Fruit fly (Drosophila melanogaster) whole organism, embryonic: ENCODE data around the gene CG12539.

Source experiments
- Abd-B ChIP-seq: fragments of 200-800 bp; sonication (Bioruptor generic); optimal IDR thresholded peaks from 2 replicates; lab custom pipeline; 2018; ENCODE audit warnings: missing biosample characterization, mild to moderate bottlenecking, missing genetic modification characterization, moderate library complexity
- CG10209 ChIP-seq: fragments of 200-800 bp; sonication (Bioruptor generic); optimal IDR thresholded peaks from 3 replicates; lab custom pipeline; 2017; ENCODE audit warnings: missing biosample characterization, mild to moderate bottlenecking, missing genetic modification characterization, missing genetic modification reagents
- CG10267 ChIP-seq: fragments of 200-800 bp; sonication (Bioruptor generic); optimal IDR thresholded peaks from 2 replicates; lab custom pipeline; 2018; ENCODE audit warnings: missing biosample characterization, mild to moderate bottlenecking, missing genetic modification characterization, moderate library complexity
- CG10462 ChIP-seq: fragments of 200-800 bp; sonication (Bioruptor generic); optimal IDR thresholded peaks from 2 replicates; lab custom pipeline; 2016; ENCODE audit warnings: missing biosample characterization, missing genetic modification characterization
- CG10543 ChIP-seq: fragments of 200-800 bp; sonication (Bioruptor generic); optimal IDR thresholded peaks from 3 replicates; lab custom pipeline; 2017; ENCODE audit warnings: missing biosample characterization, mild to moderate bottlenecking, missing genetic modification characterization, moderate library complexity
- CG11085 ChIP-seq: fragments of 200-800 bp; sonication (Bioruptor generic); IDR thresholded peaks from 2 replicates; pipeline ENCODE4 v1.3.6; 2022; ENCODE audit warnings: missing biosample characterization, missing genetic modification characterization
- CG11723 ChIP-seq: fragments of 200-800 bp; sonication (Bioruptor generic); optimal IDR thresholded peaks from 2 replicates; lab custom pipeline; 2017; ENCODE audit warnings: missing biosample characterization, mild to moderate bottlenecking, missing genetic modification characterization
- CG12219 ChIP-seq: fragments of 200-800 bp; sonication (Bioruptor generic); optimal IDR thresholded peaks from 3 replicates; lab custom pipeline; 2018; ENCODE audit warnings: missing biosample characterization, mild to moderate bottlenecking, missing genetic modification characterization
- CG13624 ChIP-seq: fragments of 200-800 bp; sonication (Bioruptor generic); optimal IDR thresholded peaks from 2 replicates; lab custom pipeline; 2016; ENCODE audit warnings: missing biosample characterization, missing genetic modification characterization
- CG13775 ChIP-seq: fragments of 200-800 bp; sonication (Bioruptor generic); optimal IDR thresholded peaks from 3 replicates; lab custom pipeline; 2017; ENCODE audit warnings: missing biosample characterization, mild to moderate bottlenecking, missing genetic modification characterization
- CG14667 ChIP-seq: fragments of 200-800 bp; sonication (Bioruptor generic); IDR thresholded peaks from 2 replicates; pipeline ENCODE4 v1.3.6; 2022; ENCODE audit warnings: missing biosample characterization, missing genetic modification characterization
- CG1602 ChIP-seq: fragments of 200-800 bp; sonication (Bioruptor generic); optimal IDR thresholded peaks from 3 replicates; lab custom pipeline; 2016; ENCODE audit warnings: missing biosample characterization, missing genetic modification characterization
- CG16863 ChIP-seq: fragments of 200-800 bp; sonication (Bioruptor generic); optimal IDR thresholded peaks from 3 replicates; lab custom pipeline; 2016; ENCODE audit warnings: missing biosample characterization, missing genetic modification characterization
- CG17568 ChIP-seq: fragments of 200-800 bp; sonication (Bioruptor generic); optimal IDR thresholded peaks from 2 replicates; lab custom pipeline; 2018; ENCODE audit warnings: missing biosample characterization, mild to moderate bottlenecking, missing genetic modification characterization, moderate library complexity
- CG32532 ChIP-seq: fragments of 200-800 bp; sonication (Bioruptor generic); IDR thresholded peaks from 2 replicates; pipeline ENCODE4 v1.3.6; 2022; ENCODE audit warnings: missing biosample characterization, missing genetic modification characterization
- CG33557 ChIP-seq: fragments of 200-800 bp; sonication (Bioruptor generic); optimal IDR thresholded peaks from 2 replicates; lab custom pipeline; 2019; ENCODE audit warnings: missing biosample characterization, mild to moderate bottlenecking, missing genetic modification characterization, moderate library complexity
- CG7556 ChIP-seq: fragments of 200-800 bp; sonication (Bioruptor generic); optimal IDR thresholded peaks from 2 replicates; lab custom pipeline; 2017; ENCODE audit warnings: missing biosample characterization, mild to moderate bottlenecking, missing genetic modification characterization
- CG7745 ChIP-seq: fragments of 200-800 bp; sonication (Bioruptor generic); optimal IDR thresholded peaks from 2 replicates; lab custom pipeline; 2018; ENCODE audit warnings: missing biosample characterization, mild to moderate bottlenecking, missing genetic modification characterization, moderate library complexity
- CG8478 ChIP-seq: fragments of >200 bp; optimal IDR thresholded peaks from 2 replicates; lab custom pipeline; 2018
- CG8924 ChIP-seq: fragments of 200-800 bp; optimal IDR thresholded peaks from 3 replicates; lab custom pipeline; 2019; ENCODE audit warnings: missing biosample characterization, mild to moderate bottlenecking, missing genetic modification characterization, moderate library complexity
- CG9215 ChIP-seq: fragments of 200-800 bp; sonication (Bioruptor generic); IDR thresholded peaks from 2 replicates; pipeline ENCODE4 v1.3.6; 2022; ENCODE audit warnings: missing biosample characterization, missing genetic modification characterization
- CG9609 ChIP-seq: fragments of 200-800 bp; sonication (Bioruptor generic); optimal IDR thresholded peaks from 3 replicates; lab custom pipeline; 2016; ENCODE audit warnings: missing biosample characterization, missing genetic modification characterization
- CG9727 ChIP-seq: fragments of 200-800 bp; sonication (Bioruptor generic); optimal IDR thresholded peaks from 3 replicates; lab custom pipeline; 2017; ENCODE audit warnings: missing biosample characterization, mild to moderate bottlenecking, missing genetic modification characterization
- CTCF ChIP-seq: fragments of 200-800 bp; sonication (Bioruptor generic); optimal IDR thresholded peaks from 2 replicates; lab custom pipeline; 2017; ENCODE audit warnings: missing biosample characterization, mild to moderate bottlenecking, missing genetic modification characterization, moderate library complexity
- Doc2 ChIP-seq: fragments of 200-800 bp; sonication (Bioruptor generic); IDR thresholded peaks from 2 replicates; pipeline ENCODE4 v1.3.6; 2022; ENCODE audit warnings: missing biosample characterization, missing genetic modification characterization
- ERR ChIP-seq: fragments of 200-800 bp; sonication (Bioruptor generic); optimal IDR thresholded peaks from 2 replicates; lab custom pipeline; 2016; ENCODE audit warnings: missing biosample characterization, missing genetic modification characterization
- Ets65A ChIP-seq: fragments of 200-800 bp; sonication (Bioruptor generic); peaks from one replicate; lab custom pipeline; 2016; ENCODE audit warnings: missing biosample characterization, missing genetic modification characterization
- Fer2 ChIP-seq: fragments of 200-800 bp; sonication (Bioruptor generic); optimal IDR thresholded peaks from 2 replicates; lab custom pipeline; 2018; ENCODE audit warnings: missing biosample characterization, mild to moderate bottlenecking, missing genetic modification characterization, moderate library complexity
- HLH3B ChIP-seq: fragments of 200-800 bp; sonication (Bioruptor generic); IDR thresholded peaks from 2 replicates; pipeline ENCODE4 v1.3.6; 2022; ENCODE audit warnings: missing biosample characterization, missing genetic modification characterization
- HLHmδ ChIP-seq: fragments of 200-800 bp; sonication (Bioruptor generic); optimal IDR thresholded peaks from 2 replicates; lab custom pipeline; 2018; ENCODE audit warnings: missing biosample characterization, mild to moderate bottlenecking, missing genetic modification characterization, moderate library complexity
- Jarid2 ChIP-seq: fragments of 200-800 bp; sonication (Bioruptor generic); optimal IDR thresholded peaks from 3 replicates; lab custom pipeline; 2017; ENCODE audit warnings: mild to moderate bottlenecking, missing biosample characterization, missing genetic modification reagents, missing genetic modification characterization
- Nf-YA ChIP-seq: fragments of 200-800 bp; sonication (Bioruptor generic); IDR thresholded peaks from 2 replicates; pipeline ENCODE4 v1.3.6; 2022; ENCODE audit warnings: missing biosample characterization, missing genetic modification characterization
- Ravus ChIP-seq: fragments of 200-800 bp; sonication (Bioruptor generic); IDR thresholded peaks from 2 replicates; pipeline ENCODE4 v1.3.6; 2022; ENCODE audit warnings: missing biosample characterization, missing genetic modification characterization
- abd-A ChIP-seq: fragments of 200-800 bp; sonication (Bioruptor generic); optimal IDR thresholded peaks from 3 replicates; lab custom pipeline; 2019; ENCODE audit warnings: missing biosample characterization, mild to moderate bottlenecking, missing genetic modification characterization, moderate library complexity
- cas ChIP-seq: fragments of 200-800 bp; sonication (Bioruptor generic); IDR thresholded peaks from 2 replicates; pipeline ENCODE4 v1.3.6; 2022; ENCODE audit warnings: missing biosample characterization, missing genetic modification characterization
- caup ChIP-seq: fragments of 200-800 bp; sonication (Bioruptor generic); optimal IDR thresholded peaks from 3 replicates; lab custom pipeline; 2017; ENCODE audit warnings: missing biosample characterization, mild to moderate bottlenecking, missing genetic modification characterization, moderate library complexity; ENCODE audit not compliant: severe bottlenecking
- dimm ChIP-seq: fragments of 200-800 bp; sonication (Bioruptor generic); IDR thresholded peaks from 2 replicates; pipeline ENCODE4 v1.3.6; 2022; ENCODE audit warnings: missing biosample characterization, missing genetic modification characterization
- h ChIP-seq: fragments of >200 bp; optimal IDR thresholded peaks from 2 replicates; lab custom pipeline; 2017
- hb ChIP-seq: fragments of 200-800 bp; sonication (Bioruptor generic); IDR thresholded peaks from 3 replicates; pipeline ENCODE4 v1.3.6; 2022; ENCODE audit warnings: missing biosample characterization, missing genetic modification characterization; ENCODE audit not compliant: partially characterized antibody
- hbn ChIP-seq: fragments of 200-800 bp; sonication (Bioruptor generic); IDR thresholded peaks from 2 replicates; pipeline ENCODE4 v1.3.6; 2022; ENCODE audit warnings: missing biosample characterization, missing genetic modification characterization; ENCODE audit not compliant: partially characterized antibody
- ind ChIP-seq: fragments of 200-800 bp; sonication (Bioruptor generic); optimal IDR thresholded peaks from 3 replicates; lab custom pipeline; 2016; ENCODE audit warnings: missing biosample characterization, missing genetic modification characterization
- jing ChIP-seq: fragments of 200-800 bp; sonication (Bioruptor generic); optimal IDR thresholded peaks from 2 replicates; lab custom pipeline; 2018; ENCODE audit warnings: missing biosample characterization, mild to moderate bottlenecking, missing genetic modification characterization
- knrl ChIP-seq: fragments of 200-800 bp; sonication (Bioruptor generic); IDR thresholded peaks from 3 replicates; pipeline ENCODE4 v1.3.6; 2022; ENCODE audit warnings: missing biosample characterization, missing genetic modification characterization; ENCODE audit not compliant: partially characterized antibody
- org-1 ChIP-seq: fragments of 200-800 bp; sonication (Bioruptor generic); optimal IDR thresholded peaks from 2 replicates; lab custom pipeline; 2017; ENCODE audit warnings: missing biosample characterization, missing genetic modification characterization
- pho ChIP-seq: fragments of 200-800 bp; sonication (Bioruptor generic); optimal IDR thresholded peaks from 2 replicates; lab custom pipeline; 2016; ENCODE audit warnings: missing biosample characterization, missing genetic modification characterization
- sens-2 ChIP-seq: fragments of 200-800 bp; sonication (Bioruptor generic); IDR thresholded peaks from 2 replicates; pipeline ENCODE4 v1.3.6; 2022; ENCODE audit warnings: missing biosample characterization, missing genetic modification characterization
- sim ChIP-seq: fragments of 200-800 bp; sonication (Bioruptor generic); IDR thresholded peaks from 2 replicates; pipeline ENCODE4 v1.3.6; 2022; ENCODE audit warnings: missing biosample characterization, missing genetic modification characterization
- sima ChIP-seq: fragments of 200-800 bp; sonication (Bioruptor generic); optimal IDR thresholded peaks from 2 replicates; lab custom pipeline; 2016; ENCODE audit warnings: missing biosample characterization, missing genetic modification characterization
- sisA ChIP-seq: fragments of 200-800 bp; sonication (Bioruptor generic); IDR thresholded peaks from 2 replicates; pipeline ENCODE4 v1.3.6; 2022; ENCODE audit warnings: missing biosample characterization, missing genetic modification characterization
- slou ChIP-seq: fragments of 200-800 bp; sonication (Bioruptor generic); optimal IDR thresholded peaks from 3 replicates; lab custom pipeline; 2016; ENCODE audit warnings: missing biosample characterization, missing genetic modification characterization
- sqz ChIP-seq: fragments of 200-800 bp; sonication (Bioruptor generic); optimal IDR thresholded peaks from 3 replicates; lab custom pipeline; 2018; ENCODE audit warnings: missing biosample characterization, mild to moderate bottlenecking, missing genetic modification characterization
- tup ChIP-seq: fragments of 200-800 bp; sonication (Bioruptor generic); optimal IDR thresholded peaks from 2 replicates; lab custom pipeline; 2016; ENCODE audit warnings: missing biosample characterization, mild to moderate bottlenecking, missing genetic modification characterization, moderate library complexity

Gene CG12539

DNA sequence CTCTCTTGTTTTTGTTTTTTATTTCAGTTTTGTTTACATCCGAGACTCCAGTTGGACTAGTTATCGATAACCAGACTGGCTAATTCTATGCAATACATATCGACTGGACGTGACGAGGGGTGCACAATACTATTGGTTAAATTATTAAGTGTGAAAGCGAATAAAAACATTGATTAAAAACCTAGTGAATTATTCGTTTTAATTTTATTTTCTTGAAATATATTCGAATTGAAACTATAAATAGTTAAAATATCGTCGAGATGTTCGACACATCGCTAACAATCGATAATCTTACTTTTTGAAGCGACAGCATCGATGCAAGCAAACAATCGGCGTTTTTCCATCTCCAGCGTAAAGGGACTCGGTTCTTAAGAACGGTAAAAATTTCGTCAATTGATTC, 5.5 kb downstream of the CG12539 start, which contains the start of the genes CG32590 and Flo2 (continued):
- TF ChIP-seq CG12219 (GFP tag; lab: Kevin White, UChicago) = no peak
- peak; percentile 12 for TF ChIP-seq CG33557 (GFP tag; lab: Kevin White, UChicago)
- peak; percentile 55 for TF ChIP-seq tup (GFP tag; lab: Kevin White, UChicago)
- peak; percentile 72 for TF ChIP-seq CG9727
- peak; percentile 97 for TF ChIP-seq Ets65A (GFP tag; lab: Kevin White, UChicago)
- no peak for TF ChIP-seq CG11723 (GFP tag; lab: Kevin White, UChicago)
- TF ChIP-seq org-1 (GFP tag; lab: Kevin White, UChicago) = no peak
- TF ChIP-seq jing (GFP tag; lab: Kevin White, UChicago) = no peak
- peak; percentile 98 for TF ChIP-seq hb (GFP tag; lab: Robert Waterston, UW)
- TF ChIP-seq CG8924 (tag; lab: Kevin White, UChicago) = peak; percentile 61
- no peak for TF ChIP-seq sima (GFP tag; lab: Kevin White, UChicago)
- peak; percentile 84 for TF ChIP-seq sisA (GFP tag; lab: Robert Waterston, UW)
- TF ChIP-seq CG7745 = no peak
- TF ChIP-seq CG7556 (GFP tag; lab: Kevin White, UChicago) = peak; percentile 30
- TF ChIP-seq CG17568 (GFP tag; lab: Kevin White, UChicago) = no peak
- peak; percentile 65 for TF ChIP-seq Abd-B
- no peak for TF ChIP-seq CG8478 (lab: Kevin White, UChicago)
- no peak for TF ChIP-seq sqz (GFP tag; lab: Kevin White, UChicago)
- TF ChIP-seq Fer2 = peak; percentile 69
- peak; percentile 72 for TF ChIP-seq CG14667 (GFP tag; lab: Robert Waterston, UW)
- no peak for TF ChIP-seq abd-A (tag; lab: Kevin White, UChicago)
- peak; percentile 90 for TF ChIP-seq CG32532 (GFP tag; lab: Robert Waterston, UW)
- TF ChIP-seq HLHmδ = no peak
- TF ChIP-seq Ravus (GFP tag; lab: Robert Waterston, UW) = peak; percentile 21
- TF ChIP-seq HLH3B (GFP tag; lab: Robert Waterston, UW) = peak; percentile 71
- peak; percentile 63 for TF ChIP-seq CG13624
- peak; percentile 71; the same call in 1 of the 2 replicates for TF ChIP-seq Nf-YA (GFP tag; lab: Robert Waterston, UW)
- TF ChIP-seq cas (GFP tag; lab: Robert Waterston, UW) = peak; percentile 60
- peak; percentile 71 for TF ChIP-seq CG11085 (GFP tag; lab: Robert Waterston, UW)
- TF ChIP-seq dimm (GFP tag; lab: Robert Waterston, UW) = 0 out of 2 replicates have a peak, but pooled peaks have one; percentile 5
- peak; percentile 47; the same call in 1 of the 2 replicates for TF ChIP-seq sim (GFP tag; lab: Robert Waterston, UW)
- TF ChIP-seq CG1602 = peak; percentile 67
- no peak for TF ChIP-seq CTCF (GFP tag; lab: Kevin White, UChicago)
- TF ChIP-seq hbn (GFP tag; lab: Robert Waterston, UW) = peak; percentile 97
- peak; percentile 48 for TF ChIP-seq caup (GFP tag; lab: Kevin White, UChicago)
- TF ChIP-seq h (lab: Kevin White, UChicago) = no peak
- peak; percentile 47 for TF ChIP-seq ERR (GFP tag; lab: Kevin White, UChicago)
- TF ChIP-seq CG9609 (GFP tag; lab: Kevin White, UChicago) = peak; percentile 64
- peak; percentile 69 for TF ChIP-seq CG10267 (tag; lab: Kevin White, UChicago)
- 0 out of 2 replicates have a peak, but pooled peaks have one; percentile 22 for TF ChIP-seq Doc2 (GFP tag; lab: Robert Waterston, UW)
- peak; percentile 44 for TF ChIP-seq CG16863 (GFP tag; lab: Kevin White, UChicago)
- TF ChIP-seq Jarid2 (GFP tag; lab: Kevin White, UChicago) = no peak
- TF ChIP-seq knrl (GFP tag; lab: Robert Waterston, UW) = peak; percentile 96
- peak; percentile 84 for TF ChIP-seq pho
- peak; percentile 41 for TF ChIP-seq CG10209 (GFP tag; lab: Kevin White, UChicago)
- TF ChIP-seq slou (GFP tag; lab: Kevin White, UChicago) = peak; percentile 56
- peak; percentile 13 for TF ChIP-seq CG10543 (GFP tag; lab: Kevin White, UChicago)
- peak; percentile 72 for TF ChIP-seq sens-2 (GFP tag; lab: Robert Waterston, UW)
- peak; percentile 57 for TF ChIP-seq CG10462 (GFP tag; lab: Kevin White, UChicago)
- TF ChIP-seq CG9215 (GFP tag; lab: Robert Waterston, UW) = peak; percentile 82
- TF ChIP-seq CG13775 (GFP tag; lab: Kevin White, UChicago) = peak; percentile 71
- peak; percentile 79 for TF ChIP-seq ind (GFP tag; lab: Kevin White, UChicago)
